Fruit fly (Drosophila melanogaster) whole organism, embryonic: ENCODE data around the gene mRpL24.

Experiments used
- CG1602 ChIP-seq: fragments of 200-800 bp; sonication (Bioruptor generic); optimal IDR thresholded peaks from 3 replicates; lab custom pipeline; 2016; ENCODE audit warnings: missing biosample characterization, missing genetic modification characterization
- CG2712 ChIP-seq: fragments of 200-800 bp; optimal IDR thresholded peaks from 3 replicates; lab custom pipeline; 2019; ENCODE audit warnings: missing biosample characterization, mild to moderate bottlenecking, missing genetic modification characterization, moderate library complexity
- Drgx ChIP-seq: fragments of 200-800 bp; sonication (Bioruptor generic); IDR thresholded peaks from 2 replicates; pipeline ENCODE4 v1.3.6; 2022; ENCODE audit warnings: missing biosample characterization, missing genetic modification characterization
- Lpt ChIP-seq: fragments of >200 bp; optimal IDR thresholded peaks from 2 replicates; lab custom pipeline; 2018; ENCODE audit warnings: missing biosample characterization, missing genetic modification characterization
- Sin3A ChIP-seq: fragments of >200 bp; optimal IDR thresholded peaks from 2 replicates; lab custom pipeline; 2018
- dysf ChIP-seq: fragments of 200-800 bp; sonication (Bioruptor generic); IDR thresholded peaks from 3 replicates; pipeline ENCODE4 v1.3.6; 2022; ENCODE audit warnings: missing biosample characterization, missing genetic modification characterization
- fd96Cb ChIP-seq: fragments of 200-800 bp; sonication (Bioruptor generic); optimal IDR thresholded peaks from 2 replicates; lab custom pipeline; 2018; ENCODE audit warnings: missing biosample characterization, mild to moderate bottlenecking, missing genetic modification characterization, moderate library complexity

dm6 chr2L:4965923-4966322 lies 20.8 kb upstream of the mRpL24 start:
- no peak for TF ChIP-seq CG2712 (tag; lab: Kevin White, UChicago)
- TF ChIP-seq Lpt (GFP tag; lab: Kevin White, UChicago), result no peak
- no peak for TF ChIP-seq Drgx (GFP tag; lab: Robert Waterston, UW)
- TF ChIP-seq dysf (GFP tag; lab: Robert Waterston, UW), result no peak
- TF ChIP-seq fd96Cb (tag; lab: Kevin White, UChicago), result no peak
- no peak for TF ChIP-seq Sin3A
- TF ChIP-seq CG1602, result no peak
